Worm (Caenorhabditis elegans) whole organism, late embryonic: ENCODE data around the gene H04D03.2.

Source experiments
- C08G9.2 ChIP-seq: sonication (generic microtip); optimal IDR thresholded peaks from 2 replicates; lab custom pipeline; 2016; ENCODE audit warnings: mild to moderate bottlenecking, missing genetic modification characterization, moderate library complexity, missing compliant biosample characterization
- C38D4.7 ChIP-seq: fragments of 200-800 bp; sonication (Bioruptor generic); optimal IDR thresholded peaks from 2 replicates; lab custom pipeline; 2018; ENCODE audit warnings: mild to moderate bottlenecking, missing genetic modification characterization, moderate library complexity, missing compliant biosample characterization
- ahr-1 ChIP-seq: sonication (generic microtip); optimal IDR thresholded peaks from 2 replicates; lab custom pipeline; 2016; ENCODE audit warnings: missing genetic modification characterization, missing compliant biosample characterization
- ama-1 ChIP-seq: fragments of 150-350 bp; optimal IDR thresholded peaks from 2 replicates; lab custom pipeline; 2014
- ceh-14 ChIP-seq: sonication (generic microtip); optimal IDR thresholded peaks from 2 replicates; lab custom pipeline; 2016; ENCODE audit warnings: missing genotype, missing genetic modification characterization, missing compliant biosample characterization
- ceh-18 ChIP-seq: sonication (generic microtip); optimal IDR thresholded peaks from 2 replicates; lab custom pipeline; 2016; ENCODE audit warnings: missing genetic modification characterization, missing compliant biosample characterization
- ceh-22 ChIP-seq: sonication (generic microtip); optimal IDR thresholded peaks from 2 replicates; lab custom pipeline; 2017; ENCODE audit warnings: missing biosample characterization, missing genetic modification characterization
- ceh-30 ChIP-seq: fragments of 150-350 bp; optimal IDR thresholded peaks from 2 replicates; lab custom pipeline; 2014; ENCODE audit warnings: missing biosample characterization, missing genetic modification characterization
- ceh-45 ChIP-seq: fragments of 200-800 bp; sonication (Bioruptor generic); IDR thresholded peaks from 2 replicates; pipeline ENCODE4 v1.3.6; 2022; ENCODE audit warnings: missing genetic modification reagents, missing genetic modification characterization, missing compliant biosample characterization
- ceh-48 ChIP-seq: sonication (generic microtip); optimal IDR thresholded peaks from 2 replicates; lab custom pipeline; 2016; ENCODE audit warnings: missing genetic modification characterization, inconsistent platforms, missing compliant biosample characterization
- ceh-6 ChIP-seq: fragments of 200-800 bp; sonication (Bioruptor generic); optimal IDR thresholded peaks from 2 replicates; lab custom pipeline; 2018; ENCODE audit warnings: mild to moderate bottlenecking, missing genetic modification characterization, missing compliant biosample characterization
- che-1 ChIP-seq: sonication (generic microtip); optimal IDR thresholded peaks from 2 replicates; lab custom pipeline; 2016; ENCODE audit warnings: mild to moderate bottlenecking, missing genetic modification characterization, missing compliant biosample characterization
- dmd-4 ChIP-seq: sonication (generic microtip); optimal IDR thresholded peaks from 2 replicates; lab custom pipeline; 2016; ENCODE audit warnings: borderline replicate concordance, missing genetic modification characterization, missing compliant biosample characterization
- dve-1 ChIP-seq: sonication (generic microtip); optimal IDR thresholded peaks from 2 replicates; lab custom pipeline; 2017; ENCODE audit warnings: antibody characterized with exemption, mild to moderate bottlenecking, missing genetic modification characterization, missing compliant biosample characterization
- elt-4 ChIP-seq: sonication (generic microtip); optimal IDR thresholded peaks from 2 replicates; lab custom pipeline; 2016; ENCODE audit warnings: missing genetic modification characterization, missing compliant biosample characterization
- ets-4 ChIP-seq: sonication (generic microtip); optimal IDR thresholded peaks from 2 replicates; lab custom pipeline; 2016; ENCODE audit warnings: missing genetic modification characterization, missing compliant biosample characterization
- fax-1 ChIP-seq: sonication (generic microtip); optimal IDR thresholded peaks from 2 replicates; lab custom pipeline; 2016; ENCODE audit warnings: missing genotype, missing genetic modification characterization, missing compliant biosample characterization
- fkh-10 ChIP-seq: fragments of 150-350 bp; optimal IDR thresholded peaks from 2 replicates; lab custom pipeline; 2014; ENCODE audit warnings: missing biosample characterization, missing genetic modification reagents, missing genetic modification characterization
- hlh-8 ChIP-seq: sonication (generic microtip); optimal IDR thresholded peaks from 2 replicates; lab custom pipeline; 2016; ENCODE audit warnings: missing genotype, missing genetic modification characterization, missing compliant biosample characterization
- lin-11 ChIP-seq: fragments of 200-800 bp; sonication (Bioruptor generic); optimal IDR thresholded peaks from 2 replicates; lab custom pipeline; 2018; ENCODE audit warnings: mild to moderate bottlenecking, missing genetic modification characterization, missing compliant biosample characterization
- nfya-1 ChIP-seq: sonication (generic microtip); optimal IDR thresholded peaks from 2 replicates; lab custom pipeline; 2017; ENCODE audit warnings: missing genetic modification characterization, mild to moderate bottlenecking, missing compliant biosample characterization, antibody characterized with exemption, moderate library complexity
- nhr-11 ChIP-seq: fragments of 150-350 bp; optimal IDR thresholded peaks from 2 replicates; lab custom pipeline; 2014; ENCODE audit warnings: missing biosample characterization, missing genetic modification characterization
- nhr-232 ChIP-seq: sonication (generic microtip); optimal IDR thresholded peaks from 2 replicates; lab custom pipeline; 2016; ENCODE audit warnings: missing genetic modification characterization, missing compliant biosample characterization
- npax-4 ChIP-seq: sonication (generic microtip); optimal IDR thresholded peaks from 2 replicates; lab custom pipeline; 2016; ENCODE audit warnings: missing genetic modification characterization, missing compliant biosample characterization
- odd-2 ChIP-seq: sonication (generic microtip); optimal IDR thresholded peaks from 2 replicates; lab custom pipeline; 2017; ENCODE audit warnings: antibody characterized with exemption, mild to moderate bottlenecking, missing genetic modification characterization, missing compliant biosample characterization
- pag-3 ChIP-seq: sonication (generic microtip); optimal IDR thresholded peaks from 2 replicates; lab custom pipeline; 2016; ENCODE audit warnings: missing compliant biosample characterization, missing genetic modification characterization, borderline replicate concordance
- pat-9 ChIP-seq: fragments of 200-800 bp; sonication (Bioruptor generic); optimal IDR thresholded peaks from 2 replicates; lab custom pipeline; 2018; ENCODE audit warnings: mild to moderate bottlenecking, missing genetic modification characterization, moderate library complexity, missing compliant biosample characterization
- pha-2 ChIP-seq: sonication (generic microtip); optimal IDR thresholded peaks from 2 replicates; lab custom pipeline; 2017; ENCODE audit warnings: mild to moderate bottlenecking, missing genetic modification characterization, missing compliant biosample characterization
- ref-2 ChIP-seq: sonication (generic microtip); optimal IDR thresholded peaks from 2 replicates; lab custom pipeline; 2016; ENCODE audit warnings: missing genetic modification characterization, missing compliant biosample characterization
- rnt-1 ChIP-seq: sonication (generic microtip); optimal IDR thresholded peaks from 2 replicates; lab custom pipeline; 2016; ENCODE audit warnings: missing genetic modification characterization, missing compliant biosample characterization
- sdc-2 ChIP-seq: sonication (generic microtip); optimal IDR thresholded peaks from 2 replicates; lab custom pipeline; 2016; ENCODE audit warnings: missing genotype, missing genetic modification characterization, missing compliant biosample characterization
- sox-2 ChIP-seq: fragments of 200-800 bp; sonication (Bioruptor generic); IDR thresholded peaks from 2 replicates; pipeline ENCODE4 v1.3.6; 2022; ENCODE audit warnings: missing genetic modification reagents, missing genetic modification characterization, missing compliant biosample characterization
- syd-9 ChIP-seq: sonication (generic microtip); optimal IDR thresholded peaks from 2 replicates; lab custom pipeline; 2016; ENCODE audit warnings: mild to moderate bottlenecking, missing genetic modification characterization, moderate library complexity, missing compliant biosample characterization
- tbx-2 ChIP-seq: sonication (generic microtip); optimal IDR thresholded peaks from 2 replicates; lab custom pipeline; 2016; ENCODE audit warnings: missing genetic modification characterization, missing compliant biosample characterization
- ttx-3 ChIP-seq: sonication (generic microtip); optimal IDR thresholded peaks from 2 replicates; lab custom pipeline; 2016; ENCODE audit warnings: missing genetic modification reagents, missing genetic modification characterization, missing compliant biosample characterization
- unc-42 ChIP-seq: sonication (generic microtip); optimal IDR thresholded peaks from 2 replicates; lab custom pipeline; 2016; ENCODE audit warnings: missing genotype, missing genetic modification characterization, missing compliant biosample characterization

The H04D03.2 gene

ce11 chrIII:10407198-10407663 is 35.0 kb downstream of the H04D03.2 start, which contains the start of gene hat-1 (continued):
- peak; percentile 17 for TF ChIP-seq ceh-30 (tag; lab: Kevin White, UChicago)
- no peak for TF ChIP-seq pag-3
- peak; percentile 66 for TF ChIP-seq dve-1 (tag; lab: Kevin White, UChicago)
- TF ChIP-seq ama-1 (lab: Kevin White, UChicago), result no peak
- no peak for TF ChIP-seq npax-4 (tag; lab: Kevin White, UChicago)
- no peak for TF ChIP-seq syd-9
- no peak for TF ChIP-seq nhr-232
- TF ChIP-seq lin-11 (tag; lab: Kevin White, UChicago), result no peak
- no peak for TF ChIP-seq fkh-10 (GFP tag; lab: Kevin White, UChicago)
- TF ChIP-seq ceh-18 (tag; lab: Kevin White, UChicago), result peak; percentile 68
- no peak for TF ChIP-seq sdc-2
- TF ChIP-seq ceh-6, result no peak
- TF ChIP-seq C38D4.7, result no peak
- peak; percentile 80 for TF ChIP-seq nfya-1 (tag; lab: Kevin White, UChicago)
- no peak for TF ChIP-seq ceh-45 (GFP tag; lab: Robert Waterston, UW)
- TF ChIP-seq hlh-8 (tag; lab: Kevin White, UChicago), result no peak
- TF ChIP-seq sox-2 (GFP tag; lab: Robert Waterston, UW), result no peak
- TF ChIP-seq tbx-2, result peak; percentile 57
- no peak for TF ChIP-seq nhr-11 (tag; lab: Kevin White, UChicago)
- peak; percentile 8 for TF ChIP-seq ets-4 (tag; lab: Kevin White, UChicago)

DNA sequence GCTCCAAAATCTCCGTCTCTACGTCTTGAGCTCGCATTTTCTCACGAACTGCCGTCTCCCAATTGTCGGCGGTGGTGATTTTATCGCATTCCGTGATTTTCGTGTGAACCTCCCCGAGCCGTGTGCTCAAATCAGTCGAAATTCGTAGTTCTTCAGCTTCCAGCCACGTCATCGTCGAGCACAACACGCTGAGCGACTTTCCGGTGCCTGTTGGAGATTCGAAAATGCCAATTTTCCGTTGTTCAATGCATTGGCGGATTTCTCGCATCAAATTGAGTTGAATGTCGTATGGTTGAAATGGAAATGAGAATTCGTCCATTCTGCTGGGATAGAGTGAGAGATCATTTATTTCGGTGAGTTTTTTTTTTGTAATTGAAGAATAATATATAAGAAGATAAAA is 37.3 kb downstream of the H04D03.2 start, which contains the start of the genes M03C11.3 and chl-1:
TSS of gene M03C11.3 (plus strand) at position 153 of the 400 bp plus-strand sequence.
TSS of gene chl-1 (minus strand) at position 323 of the 400 bp plus-strand sequence.
- TF ChIP-seq lin-11 (tag; lab: Kevin White, UChicago) (no peak), odd-2 (tag; lab: Kevin White, UChicago) (no peak), dmd-4 (tag; lab: Kevin White, UChicago) (no peak), elt-4 (tag; lab: Kevin White, UChicago) (no peak), rnt-1 (no peak), C08G9.2 (no peak), pat-9 (no peak), pha-2 (tag; lab: Kevin White, UChicago) (no peak), unc-42 (no peak), fkh-10 (GFP tag; lab: Kevin White, UChicago) (no peak), ahr-1 (tag; lab: Kevin White, UChicago) (no peak)

ce11 chrIII:10398919-10399318 is 43.3 kb downstream of the H04D03.2 start:
- TF ChIP-seq ref-2 (tag; lab: Kevin White, UChicago), result no peak
- TF ChIP-seq ceh-22, result no peak
- no peak for TF ChIP-seq rnt-1
- no peak for TF ChIP-seq elt-4 (tag; lab: Kevin White, UChicago)
- TF ChIP-seq ceh-48 (tag; lab: Kevin White, UChicago), result peak; percentile 72
- peak; percentile 92 for TF ChIP-seq unc-42

DNA sequence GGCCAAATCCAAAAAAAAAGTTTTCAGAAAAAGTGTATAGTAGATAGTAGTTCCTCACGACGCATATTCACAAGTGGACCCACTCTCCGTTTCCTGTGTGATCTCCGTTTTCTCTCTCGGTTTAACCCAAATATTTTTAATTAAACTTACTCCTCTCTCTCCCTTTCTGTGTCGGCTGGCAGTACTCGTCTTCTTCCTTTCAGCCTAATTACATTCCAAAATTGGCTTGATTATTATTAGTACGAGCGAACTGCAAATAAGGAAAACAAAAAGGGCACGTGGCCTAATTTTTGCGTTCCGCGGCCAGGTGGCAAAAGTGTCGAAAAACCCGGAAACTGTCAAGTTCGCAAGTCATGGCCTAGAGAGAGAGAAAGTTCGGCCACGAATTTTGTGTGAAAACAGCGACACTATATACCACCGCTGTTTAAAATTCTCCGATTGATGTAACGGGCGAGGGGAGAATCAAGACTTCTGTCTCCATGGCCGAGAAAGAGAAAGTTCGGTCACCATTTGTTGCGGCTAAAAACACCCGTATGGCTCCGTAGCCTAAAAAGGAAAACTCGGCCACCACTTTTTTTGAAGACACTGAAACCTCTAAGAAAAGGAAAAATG is 45.2 kb downstream of the H04D03.2 start:
- TF ChIP-seq ceh-14 (tag; lab: Kevin White, UChicago) (peak; percentile 59), che-1 (tag; lab: Kevin White, UChicago) (no peak), tbx-2 (peak; percentile 31), ttx-3 (tag; lab: Kevin White, UChicago) (peak; percentile 9), fax-1 (tag; lab: Kevin White, UChicago) (no peak), unc-42 (peak; percentile 35)
